Worm (Caenorhabditis elegans) whole organism, midembryonic: ENCODE measurements around the gene set-15.

Source experiments
- T22C8.4 ChIP-seq: fragments of 200-800 bp; sonication (Bioruptor generic); IDR thresholded peaks from 2 replicates; pipeline ENCODE4 v1.3.6; 2022; ENCODE audit warnings: missing genetic modification characterization, missing compliant biosample characterization
- cog-1 ChIP-seq: sonication (generic microtip); optimal IDR thresholded peaks from 2 replicates; lab custom pipeline; 2016; ENCODE audit warnings: missing genetic modification characterization, missing compliant biosample characterization
- flt-1 ChIP-seq: fragments of 200-800 bp; sonication (Bioruptor generic); IDR thresholded peaks from 2 replicates; pipeline ENCODE4 v1.3.6; 2022; ENCODE audit warnings: missing genetic modification characterization, missing compliant biosample characterization
- klf-2 ChIP-seq: fragments of 200-800 bp; sonication (Bioruptor generic); conservative IDR thresholded peaks from 2 replicates; pipeline ENCODE4 v1.3.6; 2022; ENCODE audit warnings: missing genetic modification reagents, missing genetic modification characterization, missing compliant biosample characterization
- med-1 ChIP-seq: sonication (generic microtip); optimal IDR thresholded peaks from 2 replicates; lab custom pipeline; 2017; ENCODE audit warnings: missing genetic modification characterization, mild to moderate bottlenecking, missing compliant biosample characterization, antibody characterized with exemption, missing genetic modification reagents; ENCODE audit not compliant: insufficient read depth
- ref-1 ChIP-seq: fragments of 200-800 bp; sonication (Bioruptor generic); conservative IDR thresholded peaks from 2 replicates; pipeline ENCODE4 v1.3.6; 2022; ENCODE audit warnings: missing genetic modification reagents, missing genetic modification characterization, missing compliant biosample characterization
- tab-1 ChIP-seq: fragments of 200-800 bp; sonication (Bioruptor generic); IDR thresholded peaks from 2 replicates; pipeline ENCODE4 v1.3.6; 2022; ENCODE audit warnings: missing genetic modification characterization, missing compliant biosample characterization
- ztf-23 ChIP-seq: fragments of 200-800 bp; sonication (Bioruptor generic); IDR thresholded peaks from 2 replicates; pipeline ENCODE4 v1.3.6; 2022; ENCODE audit warnings: missing genetic modification reagents, missing genetic modification characterization, missing compliant biosample characterization
- ztf-29 ChIP-seq: fragments of 200-800 bp; sonication (Bioruptor generic); IDR thresholded peaks from 2 replicates; pipeline ENCODE4 v1.3.6; 2022; ENCODE audit warnings: missing genetic modification reagents, missing genetic modification characterization, missing compliant biosample characterization

The set-15 gene

DNA sequence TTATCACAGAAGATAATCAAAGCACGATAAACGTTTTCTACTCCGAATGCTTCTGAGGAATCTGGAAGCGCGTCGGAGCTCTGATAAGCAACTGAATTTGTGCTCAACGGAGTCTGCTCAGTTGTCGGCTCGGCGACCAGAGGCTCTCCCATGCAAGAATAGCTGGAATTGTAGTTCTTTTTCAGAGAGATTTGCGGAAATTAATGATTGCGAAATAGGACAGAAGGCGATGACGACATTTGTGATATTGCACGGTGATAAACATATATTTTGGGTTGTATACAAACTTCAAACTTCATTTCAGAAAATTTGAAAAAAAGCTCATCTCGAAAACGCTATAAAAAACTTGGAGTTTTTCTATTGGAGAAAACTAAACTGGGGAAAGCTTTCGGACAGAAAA is 29.8 kb upstream of the set-15 start, which contains the start of gene H06H21.37:
H06H21.37 (minus strand) TSS at position 162 of the 400 bp plus-strand sequence.
- TF ChIP-seq cog-1 (tag; lab: Kevin White, UChicago) (no peak), ztf-23 (GFP tag; lab: Robert Waterston, UW) (no peak), T22C8.4 (GFP tag; lab: Robert Waterston, UW) (no peak), flt-1 (GFP tag; lab: Robert Waterston, UW) (no peak), klf-2 (no peak), tab-1 (no peak), med-1 (GFP tag; lab: Kevin White, UChicago) (no peak), ref-1 (no peak), ztf-29 (GFP tag; lab: Robert Waterston, UW) (no peak)

ce11 chrIV:4809397-4809796 is 29.4 kb upstream of the set-15 start, which contains the start of gene ubxn-6:
ubxn-6 (minus strand) TSS chrIV:4809497.
- TF ChIP-seq tab-1 (no peak), cog-1 (tag; lab: Kevin White, UChicago) (no peak), flt-1 (GFP tag; lab: Robert Waterston, UW) (no peak), ztf-23 (GFP tag; lab: Robert Waterston, UW) (no peak), med-1 (GFP tag; lab: Kevin White, UChicago) (no peak), klf-2 (no peak), ref-1 (no peak), ztf-29 (GFP tag; lab: Robert Waterston, UW) (no peak), T22C8.4 (GFP tag; lab: Robert Waterston, UW) (no peak)

ce11 chrIV:4807219-4807618 is 27.2 kb upstream of the set-15 start, which contains the start of gene H06H21.11:
H06H21.11 (minus strand) TSS chrIV:4807319.
- no peak for TF ChIP-seq T22C8.4 (GFP tag; lab: Robert Waterston, UW)

DNA sequence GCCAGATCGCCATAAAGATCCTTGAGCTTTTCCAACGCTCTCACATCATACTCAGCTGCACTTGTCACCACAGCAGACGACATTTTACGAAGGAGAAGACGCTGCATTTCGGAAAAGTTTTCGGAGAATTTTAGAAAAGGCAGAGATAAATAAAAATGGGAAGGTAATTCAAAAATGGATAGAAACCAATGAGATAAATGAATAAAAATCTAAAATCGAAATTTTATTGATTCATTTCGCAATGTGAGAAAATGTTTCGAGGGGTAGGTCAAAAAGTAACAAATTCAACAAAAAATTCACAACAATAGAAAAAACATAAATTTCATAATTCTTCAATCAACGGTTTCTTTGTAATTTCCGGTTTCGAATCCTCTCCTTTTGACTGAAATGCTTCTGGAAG is 26.5 kb upstream of the set-15 start, which contains the start of gene dpf-5:
dpf-5 (minus strand) TSS at position 101 of the 400 bp plus-strand sequence.
- TF ChIP-seq klf-2 (no peak), cog-1 (tag; lab: Kevin White, UChicago) (no peak), ztf-29 (GFP tag; lab: Robert Waterston, UW) (no peak), ref-1 (no peak), flt-1 (GFP tag; lab: Robert Waterston, UW) (no peak), med-1 (GFP tag; lab: Kevin White, UChicago) (no peak), T22C8.4 (GFP tag; lab: Robert Waterston, UW) (no peak), tab-1 (no peak), ztf-23 (GFP tag; lab: Robert Waterston, UW) (no peak)

DNA sequence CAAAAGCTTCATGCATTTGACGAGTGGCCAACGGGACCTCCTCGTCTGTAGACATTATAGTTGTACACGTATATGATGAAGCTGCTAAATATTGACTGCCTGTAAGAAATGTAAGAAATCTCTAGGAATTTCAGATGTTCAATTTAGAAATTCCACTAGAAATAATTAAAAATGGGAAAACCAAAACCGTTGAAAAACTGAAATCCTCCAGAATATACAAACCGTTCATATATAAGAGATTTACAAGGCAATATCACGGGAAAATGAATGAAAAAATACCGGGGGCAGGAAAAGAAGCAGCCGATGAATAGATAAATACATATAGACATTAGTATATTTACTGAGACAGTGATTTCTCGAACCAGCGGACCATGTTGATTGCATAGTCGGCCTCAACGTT is 22.5 kb upstream of the set-15 start, which contains the start of gene dpf-7:
dpf-7 (minus strand) TSS at position 101 of the 400 bp plus-strand sequence.
- TF ChIP-seq med-1 (GFP tag; lab: Kevin White, UChicago) (no peak), T22C8.4 (GFP tag; lab: Robert Waterston, UW) (no peak), ztf-23 (GFP tag; lab: Robert Waterston, UW) (no peak), klf-2 (no peak), ref-1 (no peak), tab-1 (no peak), ztf-29 (GFP tag; lab: Robert Waterston, UW) (no peak), cog-1 (tag; lab: Kevin White, UChicago) (no peak), flt-1 (GFP tag; lab: Robert Waterston, UW) (no peak)

- TF ChIP-seq T22C8.4 (GFP tag; lab: Robert Waterston, UW), result peak; percentile 85
- no peak for TF ChIP-seq cog-1 (tag; lab: Kevin White, UChicago)
Measured at ce11 chrIV:4799114-4799513, 19.1 kb upstream of the set-15 start, which contains the start of gene eor-1. eor-1 (minus strand) TSS chrIV:4799178.

- no peak for TF ChIP-seq cog-1 (tag; lab: Kevin White, UChicago)
- TF ChIP-seq T22C8.4 (GFP tag; lab: Robert Waterston, UW), result no peak
- TF ChIP-seq flt-1 (GFP tag; lab: Robert Waterston, UW), result no peak
- TF ChIP-seq ref-1, result no peak
- TF ChIP-seq klf-2, result no peak
- TF ChIP-seq ztf-23 (GFP tag; lab: Robert Waterston, UW), result no peak
- TF ChIP-seq tab-1, result no peak
- no peak for TF ChIP-seq ztf-29 (GFP tag; lab: Robert Waterston, UW)
- TF ChIP-seq med-1 (GFP tag; lab: Kevin White, UChicago), result no peak
Measured at ce11 chrIV:4795111-4795510, 15.1 kb upstream of the set-15 start.

DNA sequence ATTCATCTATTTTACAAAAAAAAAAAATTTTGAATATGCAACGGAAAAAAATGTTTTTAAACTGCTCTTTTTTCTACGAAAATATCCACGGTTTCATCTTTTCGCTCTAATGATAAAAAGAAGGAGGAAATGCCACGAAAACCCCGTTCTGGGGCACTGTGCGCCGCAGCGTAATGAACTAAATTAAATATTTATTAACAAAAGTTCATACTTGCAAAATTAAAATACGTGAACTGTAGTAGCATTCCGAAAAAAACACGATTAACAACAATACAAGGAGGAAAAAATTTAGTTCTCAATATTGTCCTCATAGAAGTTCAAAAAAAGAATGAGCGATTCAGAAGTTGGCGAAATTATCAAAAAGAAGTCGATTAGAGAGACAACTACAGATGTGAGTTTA is 9.4 kb upstream of the set-15 start, which contains the start of gene R11E3.1:
R11E3.1 (plus strand) TSS at position 301 of the 400 bp plus-strand sequence.
- TF ChIP-seq T22C8.4 (GFP tag; lab: Robert Waterston, UW), result no peak
- TF ChIP-seq cog-1 (tag; lab: Kevin White, UChicago), result no peak
- no peak for TF ChIP-seq tab-1
- no peak for TF ChIP-seq flt-1 (GFP tag; lab: Robert Waterston, UW)
- TF ChIP-seq ztf-29 (GFP tag; lab: Robert Waterston, UW), result no peak
- TF ChIP-seq ztf-23 (GFP tag; lab: Robert Waterston, UW), result no peak
- TF ChIP-seq klf-2, result no peak
- no peak for TF ChIP-seq ref-1
- TF ChIP-seq med-1 (GFP tag; lab: Kevin White, UChicago), result no peak

DNA sequence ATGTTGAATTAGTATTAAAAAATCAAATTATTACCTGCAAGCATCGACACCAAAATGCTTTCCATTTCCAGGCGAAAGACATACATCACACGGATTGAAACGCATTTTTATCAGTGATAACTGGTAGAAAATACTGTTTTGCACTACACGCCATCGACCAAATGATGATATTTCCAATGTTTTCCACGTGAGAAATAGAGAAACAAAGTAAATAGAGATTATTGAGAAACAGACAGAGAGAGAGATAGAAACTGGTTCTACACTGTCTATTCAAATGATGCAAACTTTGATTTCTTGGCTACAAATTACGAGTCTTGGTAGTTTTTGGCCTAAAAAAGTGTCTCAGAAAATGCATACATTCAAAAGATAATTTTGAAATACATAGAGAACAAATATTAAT is 8.3 kb upstream of the set-15 start, which contains the start of gene nhr-104:
nhr-104 (minus strand) TSS at position 361 of the 400 bp plus-strand sequence.
- TF ChIP-seq ref-1 (no peak), ztf-23 (GFP tag; lab: Robert Waterston, UW) (no peak), tab-1 (no peak), klf-2 (no peak), cog-1 (tag; lab: Kevin White, UChicago) (no peak), flt-1 (GFP tag; lab: Robert Waterston, UW) (no peak), med-1 (GFP tag; lab: Kevin White, UChicago) (no peak), ztf-29 (GFP tag; lab: Robert Waterston, UW) (no peak), T22C8.4 (GFP tag; lab: Robert Waterston, UW) (no peak)

DNA sequence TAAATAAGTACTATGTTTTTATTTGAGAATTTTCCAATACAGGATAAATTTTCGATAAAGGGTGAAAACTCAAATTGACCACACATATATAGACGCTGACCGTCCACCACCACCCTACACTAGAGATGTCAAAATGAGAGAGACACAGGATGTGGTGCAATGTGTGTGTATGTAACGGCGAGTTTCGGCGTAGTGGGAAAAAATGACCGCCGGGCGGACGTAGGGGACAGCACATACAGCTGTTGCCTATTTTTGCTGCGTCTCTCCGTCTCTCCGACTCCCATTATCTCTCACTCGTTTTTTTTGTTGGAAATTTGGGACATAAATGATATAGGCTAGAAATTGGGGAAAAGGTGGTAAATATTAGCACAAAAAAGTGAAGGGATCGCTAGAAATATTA is 1.1 kb upstream of the set-15 start:
- TF ChIP-seq tab-1 (no peak), klf-2 (no peak), med-1 (GFP tag; lab: Kevin White, UChicago) (no peak)
